Worm (Caenorhabditis elegans) whole organism, L3 larva: ENCODE measurements around the gene Y73B6BL.29.

Experiments
- R02D3.7 ChIP-seq: fragments of 150-350 bp; optimal IDR thresholded peaks from 2 replicates; lab custom pipeline; 2014; ENCODE audit warnings: missing biosample characterization, missing genetic modification characterization
- elt-3 ChIP-seq, 3 experiments: fragments of 150-350 bp in 1 of 3; sonication (generic microtip) in 2 of 3; optimal IDR thresholded peaks; 2 replicates in 2 of 3; 4 replicates in 1 of 3; lab custom pipeline; 2014 to 2017; ENCODE audit warnings: missing biosample characterization in 3 of 3, missing genetic modification characterization in 3 of 3
- lin-15B ChIP-seq: fragments of 150-350 bp; optimal IDR thresholded peaks from 2 replicates; lab custom pipeline; 2014; ENCODE audit warnings: missing biosample characterization, missing genetic modification characterization
- nhr-11 ChIP-seq: fragments of 150-350 bp; optimal IDR thresholded peaks from 2 replicates; lab custom pipeline; 2014; ENCODE audit warnings: missing biosample characterization, missing genetic modification characterization
- nhr-28 ChIP-seq: fragments of 150-350 bp; optimal IDR thresholded peaks from 2 replicates; lab custom pipeline; 2014; ENCODE audit warnings: missing biosample characterization, missing genetic modification characterization
- nhr-76 ChIP-seq: fragments of 150-350 bp; sonication (generic microtip); optimal IDR thresholded peaks from 5 replicates; lab custom pipeline; 2014; ENCODE audit warnings: missing biosample characterization, missing genetic modification characterization
- nhr-77 ChIP-seq: fragments of 150-350 bp; optimal IDR thresholded peaks from 2 replicates; lab custom pipeline; 2014; ENCODE audit warnings: missing biosample characterization, missing genetic modification characterization
- sea-2 ChIP-seq: fragments of 150-350 bp; sonication (generic microtip); optimal IDR thresholded peaks from 4 replicates; lab custom pipeline; 2014; ENCODE audit warnings: missing biosample characterization, missing genetic modification reagents, missing genetic modification characterization
- unc-39 ChIP-seq: sonication (generic microtip); optimal IDR thresholded peaks from 4 replicates; lab custom pipeline; 2017; ENCODE audit warnings: missing biosample characterization, missing genetic modification characterization
- zag-1 ChIP-seq: fragments of 150-350 bp; optimal IDR thresholded peaks from 2 replicates; lab custom pipeline; 2014; ENCODE audit warnings: missing biosample characterization, missing genetic modification characterization
- ztf-11 ChIP-seq: fragments of 150-350 bp; optimal IDR thresholded peaks from 2 replicates; lab custom pipeline; 2014; ENCODE audit warnings: missing biosample characterization, missing genetic modification characterization

ce11 chrIV:6335908-6336307, 14.2 kb downstream of the Y73B6BL.29 start, which contains the start of gene mif-4:
- no peak for TF ChIP-seq ztf-11 (tag; lab: Kevin White, UChicago)
- no peak for TF ChIP-seq nhr-28 (tag; lab: Kevin White, UChicago)
- no peak for TF ChIP-seq nhr-77 (tag; lab: Kevin White, UChicago)
- TF ChIP-seq lin-15B (tag; lab: Kevin White, UChicago) = no peak
- no peak for TF ChIP-seq nhr-76
- TF ChIP-seq unc-39 (tag; lab: Kevin White, UChicago) = no peak
- TF ChIP-seq R02D3.7 = no peak
- no peak for TF ChIP-seq zag-1 (tag; lab: Kevin White, UChicago)
- TF ChIP-seq sea-2 (GFP tag; lab: Kevin White, UChicago) = no peak
- TF ChIP-seq nhr-11 (tag; lab: Kevin White, UChicago) = no peak
- TF ChIP-seq elt-3 (tag; optimal IDR thresholded peaks at IDR 0.05; lab: Kevin White, UChicago) = no peak
